Worm (Caenorhabditis elegans) whole organism, L4 larva: ENCODE measurements around the gene sod-3.

Experiments used
- ama-1 ChIP-seq: fragments of 150-350 bp; optimal IDR thresholded peaks from 2 replicates; lab custom pipeline; 2014; ENCODE audit warnings: inconsistent platforms, mixed read lengths
- ceh-82 ChIP-seq: sonication (generic microtip); optimal IDR thresholded peaks from 2 replicates; lab custom pipeline; 2017; ENCODE audit warnings: missing biosample characterization, missing genetic modification characterization
- daf-16 ChIP-seq, 3 experiments: sonication (generic microtip); optimal IDR thresholded peaks; 2 replicates each; lab custom pipeline; 2016 to 2017; ENCODE audit warnings: missing genetic modification characterization in 3 of 3, missing genetic modification reagents in 3 of 3, mild to moderate bottlenecking in 2 of 3, missing compliant biosample characterization in 2 of 3, missing biosample characterization in 1 of 3, moderate library complexity in 1 of 3
- dve-1 ChIP-seq: sonication (generic microtip); optimal IDR thresholded peaks from 2 replicates; lab custom pipeline; 2017; ENCODE audit warnings: antibody characterized with exemption, mild to moderate bottlenecking, missing genetic modification characterization, missing compliant biosample characterization; ENCODE audit not compliant: insufficient read depth
- lin-38 ChIP-seq: fragments of 200-800 bp; sonication (Bioruptor generic); IDR thresholded peaks from 2 replicates; pipeline ENCODE4 v1.3.6; 2022; ENCODE audit warnings: missing genetic modification reagents, missing genetic modification characterization, missing compliant biosample characterization
- madf-5 ChIP-seq, 2 experiments: fragments of 200-800 bp; sonication (Bioruptor generic); IDR thresholded peaks; 2 replicates each; pipeline ENCODE4 v1.3.6; 2022; ENCODE audit warnings: missing compliant biosample characterization in 2 of 2, missing genetic modification characterization in 2 of 2
- nhr-11 ChIP-seq: fragments of 150-350 bp; optimal IDR thresholded peaks from 2 replicates; lab custom pipeline; 2014; ENCODE audit warnings: missing biosample characterization, missing genetic modification characterization
- nhr-111 ChIP-seq: fragments of 200-800 bp; sonication (Bioruptor generic); optimal IDR thresholded peaks from 2 replicates; lab custom pipeline; 2018; ENCODE audit warnings: mild to moderate bottlenecking, missing genetic modification characterization, missing compliant biosample characterization
- nhr-237 ChIP-seq: sonication (generic microtip); optimal IDR thresholded peaks from 2 replicates; lab custom pipeline; 2017; ENCODE audit warnings: missing biosample characterization, missing genetic modification characterization
- nhr-76 ChIP-seq: fragments of 150-350 bp; optimal IDR thresholded peaks from 2 replicates; lab custom pipeline; 2014; ENCODE audit warnings: missing biosample characterization, missing genetic modification characterization
- snpc-4 ChIP-seq: fragments of 150-350 bp; optimal IDR thresholded peaks from 2 replicates; lab custom pipeline; 2014; ENCODE audit warnings: missing biosample characterization, missing genetic modification characterization
- tag-97 ChIP-seq: fragments of 200-800 bp; sonication (Bioruptor generic); IDR thresholded peaks from 2 replicates; pipeline ENCODE4 v1.3.6; 2022; ENCODE audit warnings: missing genetic modification characterization, missing compliant biosample characterization
- unc-62 ChIP-seq, 3 experiments: fragments of 150-350 bp in 1 of 3; sonication (generic microtip); optimal IDR thresholded peaks in 2 of 3; peaks in 1 of 3; 1 replicate in 1 of 3; 2 replicates in 2 of 3; lab custom pipeline; 2014 to 2017; ENCODE audit warnings: missing biosample characterization in 3 of 3, missing genetic modification characterization in 3 of 3, missing genetic modification reagents in 3 of 3, missing genotype in 1 of 3
- zfp-3 ChIP-seq: fragments of 200-800 bp; sonication (Bioruptor generic); conservative IDR thresholded peaks from 2 replicates; pipeline ENCODE4 v1.3.6; 2022; ENCODE audit warnings: missing genetic modification reagents, missing genetic modification characterization, missing compliant biosample characterization

DNA sequence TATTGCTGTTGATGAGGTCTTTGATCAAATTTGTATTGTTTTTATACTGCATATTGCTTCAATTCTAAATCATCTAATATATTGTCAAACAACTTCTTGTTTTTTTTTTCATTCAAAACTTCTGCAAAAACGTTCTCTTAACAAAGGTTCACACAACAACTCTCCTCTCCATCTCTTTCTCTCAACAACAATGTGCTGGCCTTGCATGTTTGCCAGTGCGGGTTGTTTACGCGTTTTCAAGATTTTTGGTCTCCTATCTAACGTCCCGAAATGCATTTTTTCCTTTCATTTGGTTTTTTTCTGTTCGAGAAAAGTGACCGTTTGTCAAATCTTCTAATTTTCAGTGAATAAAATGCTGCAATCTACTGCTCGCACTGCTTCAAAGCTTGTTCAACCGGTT lies at the start of gene sod-3:
- TF ChIP-seq ceh-82 (tag; lab: Kevin White, UChicago) (no peak), unc-62 (GFP tag; optimal IDR thresholded peaks at IDR 0.05 in 1 of 2; lab: Kevin White, UChicago) (no peak), unc-62 (tag; optimal IDR thresholded peaks at IDR 0.05; lab: Kevin White, UChicago) (no peak), nhr-11 (tag; lab: Kevin White, UChicago) (no peak), dve-1 (tag; lab: Kevin White, UChicago) (no peak), madf-5 (GFP tag; IDR thresholded peaks at IDR 0.05; lab: Robert Waterston, UW) (no peak), snpc-4 (tag; lab: Kevin White, UChicago) (no peak), zfp-3 (GFP tag; lab: Robert Waterston, UW) (no peak), ama-1 (no peak), tag-97 (GFP tag; lab: Robert Waterston, UW) (no peak), nhr-237 (tag; lab: Kevin White, UChicago) (no peak), nhr-76 (tag; lab: Kevin White, UChicago) (no peak), nhr-111 (GFP tag; lab: Kevin White, UChicago) (no peak), daf-16 (GFP tag; optimal IDR thresholded peaks at IDR 0.05; lab: Kevin White, UChicago) (no peak), daf-16 (tag; optimal IDR thresholded peaks at IDR 0.05; lab: Kevin White, UChicago) (peak; percentile 82), lin-38 (GFP tag; lab: Robert Waterston, UW) (no peak)
